Fruit fly (Drosophila melanogaster): ENCODE data around the gene eIF3g1.

Gene eIF3g1

DNA sequence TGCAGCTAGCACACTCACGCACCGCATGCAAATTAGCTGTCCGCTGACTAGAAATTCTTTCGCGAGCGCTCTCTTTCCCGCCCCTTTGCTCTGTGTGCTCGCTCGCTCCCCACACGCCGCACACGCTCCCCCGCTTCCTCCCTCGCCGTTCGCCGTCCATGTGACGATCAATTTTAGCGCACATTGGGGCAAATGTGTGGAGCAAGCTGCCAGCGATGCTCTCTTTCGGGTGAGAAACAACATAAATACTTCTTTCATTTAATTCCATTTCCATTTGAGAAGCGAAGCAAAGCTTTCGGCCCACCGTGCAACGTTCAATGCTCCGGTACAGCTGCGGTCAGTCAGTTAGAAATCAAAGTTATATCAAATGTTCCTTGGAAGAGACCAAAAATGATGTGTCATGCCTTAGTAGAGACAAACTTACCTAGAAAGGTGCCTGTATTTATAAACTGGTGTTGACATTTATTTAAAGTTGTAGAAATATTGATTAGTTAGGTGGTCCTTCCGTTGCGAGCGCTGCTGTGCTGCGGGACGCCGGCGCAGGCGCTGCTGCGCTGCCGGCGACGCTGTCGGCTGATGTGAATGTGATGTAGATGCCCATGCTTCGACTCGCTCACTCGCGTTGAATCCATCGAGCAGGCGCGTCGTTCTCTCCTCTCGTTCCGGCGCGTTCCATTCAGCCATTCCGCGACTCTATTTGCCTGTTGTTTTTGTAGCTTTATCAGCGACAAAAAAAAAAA, 36.1 kb upstream of the eIF3g1 start (continued):
- TF ChIP-seq Dad (GFP tag; optimal IDR thresholded peaks at IDR 0.05), result peak; percentile 96
- peak; percentile 91 for TF ChIP-seq CG18476 (GFP tag; optimal IDR thresholded peaks at IDR 0.05)
- peak; percentile 90 for TF ChIP-seq Myb (GFP tag; optimal IDR thresholded peaks at IDR 0.05)
- TF ChIP-seq Jarid2 (GFP tag; optimal IDR thresholded peaks at IDR 0.05), result peak; percentile 87
- peak; percentile 88 for TF ChIP-seq CG4617 (GFP tag; optimal IDR thresholded peaks at IDR 0.05; ENCODE audit: borderline replicate concordance)
- peak; percentile 82 for TF ChIP-seq CG2116 (GFP tag; optimal IDR thresholded peaks at IDR 0.05)
- TF ChIP-seq cad (GFP tag; optimal IDR thresholded peaks at IDR 0.05), result no peak
- peak; percentile 96 to 98 for TF ChIP-seq Hr51 (GFP tag; optimal IDR thresholded peaks at IDR 0.05)
- peak; percentile 97 for TF ChIP-seq schlank (tag; optimal IDR thresholded peaks at IDR 0.05)
- TF ChIP-seq Spps (tag; optimal IDR thresholded peaks at IDR 0.05), result peak; percentile 86
- no peak for TF ChIP-seq lov (optimal IDR thresholded peaks at IDR 0.05)
- TF ChIP-seq lov (GFP tag; IDR thresholded peaks at IDR 0.05), result peak; percentile 91
- TF ChIP-seq CG9932 (GFP tag; IDR thresholded peaks at IDR 0.05), result peak; percentile 96
- peak; percentile 89 to 95 for TF ChIP-seq Pdp1 (GFP tag; optimal IDR thresholded peaks at IDR 0.05)
- TF ChIP-seq mld (GFP tag; IDR thresholded peaks at IDR 0.05; ENCODE audit: partially characterized antibody), result peak; percentile 60; the same call in 1 of the 3 replicates
- peak; percentile 97 for TF ChIP-seq CG15601 (tag; optimal IDR thresholded peaks at IDR 0.05)
- peak; percentile 92 for TF ChIP-seq dmrt11E (tag; optimal IDR thresholded peaks at IDR 0.05)
- peak; percentile 76 for TF ChIP-seq CG17912 (GFP tag; optimal IDR thresholded peaks at IDR 0.05)
- peak; percentile 99 for TF ChIP-seq Ets65A (GFP tag)
- TF ChIP-seq CG14710 (tag; optimal IDR thresholded peaks at IDR 0.05), result peak; percentile 91
- TF ChIP-seq lilli (GFP tag; optimal IDR thresholded peaks at IDR 0.05), result peak; percentile 98
- TF ChIP-seq chinmo (GFP tag; IDR thresholded peaks at IDR 0.05; ENCODE audit: partially characterized antibody), result peak; percentile 85; the same call in 3 of the 4 replicates
- peak; percentile 95 for TF ChIP-seq Mrtf (GFP tag; IDR thresholded peaks at IDR 0.05)
- TF ChIP-seq CG14667 (GFP tag; IDR thresholded peaks at IDR 0.05), result peak; percentile 89
- TF ChIP-seq zfh1 (GFP tag; IDR thresholded peaks at IDR 0.05), result peak; percentile 95
- TF ChIP-seq CG11695 (GFP tag; IDR thresholded peaks at IDR 0.05), result peak; percentile 97
- TF ChIP-seq twi (tag; optimal IDR thresholded peaks at IDR 0.05), result peak; percentile 89
- TF ChIP-seq CG5245 (GFP tag; optimal IDR thresholded peaks at IDR 0.05), result peak; percentile 95
- peak; percentile 95 for TF ChIP-seq NC2α (GFP tag; optimal IDR thresholded peaks at IDR 0.05)
- peak; percentile 89 for TF ChIP-seq CG8359 (GFP tag; optimal IDR thresholded peaks at IDR 0.05; ENCODE audit: borderline replicate concordance)
- TF ChIP-seq Lpt (GFP tag; optimal IDR thresholded peaks at IDR 0.05), result no peak
- TF ChIP-seq org-1 (GFP tag; optimal IDR thresholded peaks at IDR 0.05), result peak; percentile 99
- TF ChIP-seq crc (GFP tag; optimal IDR thresholded peaks at IDR 0.05), result peak; percentile 94
- TF ChIP-seq Sox102F (GFP tag; optimal IDR thresholded peaks at IDR 0.05), result peak; percentile 97
- TF ChIP-seq mam (GFP tag; optimal IDR thresholded peaks at IDR 0.05), result peak; percentile 97
- peak; percentile 64 for TF ChIP-seq cg (GFP tag; optimal IDR thresholded peaks at IDR 0.05)
- peak; percentile 96 for TF ChIP-seq Dip3 (GFP tag; optimal IDR thresholded peaks at IDR 0.05)
- peak; percentile 73 for TF ChIP-seq CG3065 (GFP tag; optimal IDR thresholded peaks at IDR 0.05)
- TF ChIP-seq MBD-R2 (GFP tag; IDR thresholded peaks at IDR 0.05), result peak; percentile 92
- peak; percentile 94; the same call in 2 of the 3 replicates for TF ChIP-seq CG2199 (GFP tag; IDR thresholded peaks at IDR 0.05)
- peak in 1 of 2 experiments; percentile 35 for TF ChIP-seq tll (GFP tag; optimal IDR thresholded peaks at IDR 0.05)
- peak; percentile 90 for TF ChIP-seq nerfin-1 (tag; optimal IDR thresholded peaks at IDR 0.05)
- peak; percentile 92 for TF ChIP-seq CG6254 (GFP tag; optimal IDR thresholded peaks at IDR 0.05)
- peak; percentile 69 for TF ChIP-seq CkIIα-i1 (GFP tag; IDR thresholded peaks at IDR 0.05)
- peak; percentile 51; the same call in 1 of the 4 replicates for TF ChIP-seq Dll (GFP tag; IDR thresholded peaks at IDR 0.05; ENCODE audit: partially characterized antibody)
- peak; percentile 97 for TF ChIP-seq lmd (GFP tag; IDR thresholded peaks at IDR 0.05)
- TF ChIP-seq tx (GFP tag; optimal IDR thresholded peaks at IDR 0.05), result peak; percentile 96
- TF ChIP-seq gem (tag; optimal IDR thresholded peaks at IDR 0.05), result peak; percentile 98
